Worm (Caenorhabditis elegans): ENCODE results near the gene Y69A2AR.31.

DNA sequence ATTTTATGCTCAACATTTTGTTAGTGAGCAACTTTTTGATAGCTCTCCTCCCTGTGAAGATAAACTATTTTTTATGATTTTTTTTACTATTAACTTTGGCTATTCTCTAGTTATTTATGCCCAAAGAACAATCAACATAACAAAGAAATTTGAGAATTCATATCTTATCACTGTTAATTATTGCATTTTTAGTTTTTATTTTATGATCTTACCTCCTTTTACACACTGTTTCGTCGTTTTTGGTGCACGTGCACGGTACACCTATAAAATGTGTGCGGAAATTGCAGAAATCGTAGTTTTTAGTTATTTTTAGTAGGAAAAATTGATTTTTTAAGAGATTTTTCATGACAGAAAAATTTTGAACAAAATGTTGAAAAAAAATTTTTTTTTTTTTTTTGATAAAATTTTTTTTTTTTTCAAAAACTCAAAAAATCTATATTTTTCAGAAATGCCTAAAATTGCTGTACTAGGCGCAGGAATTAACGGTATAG lies 50.0 kb downstream of the Y69A2AR.31 start, which contains the start of gene daao-1:
- TF ChIP-seq ama-1 (optimal IDR thresholded peaks at IDR 0.05): no peak
- TF ChIP-seq nhr-11 (tag; optimal IDR thresholded peaks at IDR 0.05): no peak
- TF ChIP-seq unc-62 (GFP tag; optimal IDR thresholded peaks at IDR 0.05): no peak
- TF ChIP-seq nhr-25 (tag; optimal IDR thresholded peaks at IDR 0.05): no peak
- no peak for TF ChIP-seq mdl-1 (tag; optimal IDR thresholded peaks at IDR 0.05)
- TF ChIP-seq snpc-4 (tag; optimal IDR thresholded peaks at IDR 0.05): no peak
- no peak for TF ChIP-seq zag-1 (tag; optimal IDR thresholded peaks at IDR 0.05)
- TF ChIP-seq fos-1 (tag; optimal IDR thresholded peaks at IDR 0.05): no peak

All from whole organism, L2 larva.